Fruit fly (Drosophila melanogaster) whole organism, embryonic: ENCODE data around the gene drm.
A peak's percentile ranks its signal among the peaks of the same experiment; 100 is the strongest.

ENCODE experiments used
- Adf1 ChIP-seq: fragments of 200-800 bp; sonication (Bioruptor generic); IDR thresholded peaks from 2 replicates; pipeline ENCODE4 v1.3.6; 2022; ENCODE audit warnings: missing biosample characterization, missing genetic modification characterization
- Atf-2 ChIP-seq: fragments of 200-800 bp; sonication (Bioruptor generic); optimal IDR thresholded peaks from 2 replicates; lab custom pipeline; 2016; ENCODE audit warnings: missing biosample characterization, missing genetic modification characterization
- B-H1 ChIP-seq: fragments of 200-800 bp; sonication (Bioruptor generic); IDR thresholded peaks from 3 replicates; pipeline ENCODE4 v1.3.6; 2022; ENCODE audit warnings: missing biosample characterization, missing genetic modification characterization
- B-H2 ChIP-seq: fragments of 200-800 bp; sonication (Bioruptor generic); optimal IDR thresholded peaks from 2 replicates; lab custom pipeline; 2018; ENCODE audit warnings: missing biosample characterization, mild to moderate bottlenecking, missing genetic modification characterization
- CG10209 ChIP-seq: fragments of 200-800 bp; sonication (Bioruptor generic); optimal IDR thresholded peaks from 3 replicates; lab custom pipeline; 2017; ENCODE audit warnings: missing biosample characterization, mild to moderate bottlenecking, missing genetic modification characterization, missing genetic modification reagents
- CG10431 ChIP-seq: fragments of 200-800 bp; sonication (Bioruptor generic); optimal IDR thresholded peaks from 3 replicates; lab custom pipeline; 2018; ENCODE audit warnings: missing biosample characterization, mild to moderate bottlenecking, missing genetic modification characterization
- CG1233 ChIP-seq: fragments of 200-800 bp; sonication (Bioruptor generic); optimal IDR thresholded peaks from 4 replicates; lab custom pipeline; 2018; ENCODE audit warnings: missing biosample characterization, mild to moderate bottlenecking, missing genetic modification characterization
- CG13424 ChIP-seq: fragments of 200-800 bp; sonication (Bioruptor generic); optimal IDR thresholded peaks from 2 replicates; lab custom pipeline; 2019; ENCODE audit warnings: missing biosample characterization, mild to moderate bottlenecking, missing genetic modification characterization, moderate library complexity
- CG15011 ChIP-seq: fragments of 200-800 bp; sonication (Bioruptor generic); optimal IDR thresholded peaks from 3 replicates; lab custom pipeline; 2018; ENCODE audit warnings: missing biosample characterization, mild to moderate bottlenecking, missing genetic modification characterization
- CG15479 ChIP-seq: fragments of 200-800 bp; sonication (Bioruptor generic); optimal IDR thresholded peaks from 3 replicates; lab custom pipeline; 2019; ENCODE audit warnings: missing biosample characterization, mild to moderate bottlenecking, missing genetic modification characterization, moderate library complexity
- CG17385 ChIP-seq: fragments of 200-800 bp; sonication (Bioruptor generic); optimal IDR thresholded peaks from 3 replicates; lab custom pipeline; 2018; ENCODE audit warnings: missing biosample characterization, mild to moderate bottlenecking, missing genetic modification characterization
- CG17829 ChIP-seq: fragments of 200-800 bp; optimal IDR thresholded peaks from 2 replicates; lab custom pipeline; 2019; ENCODE audit warnings: missing biosample characterization, mild to moderate bottlenecking, missing genetic modification characterization, moderate library complexity
- CG1832 ChIP-seq: fragments of 200-800 bp; sonication (Bioruptor generic); optimal IDR thresholded peaks from 2 replicates; lab custom pipeline; 2017; ENCODE audit warnings: missing biosample characterization, mild to moderate bottlenecking, missing genetic modification characterization, inconsistent platforms
- CG30020 ChIP-seq: fragments of 200-800 bp; optimal IDR thresholded peaks from 2 replicates; lab custom pipeline; 2019; ENCODE audit warnings: missing biosample characterization, mild to moderate bottlenecking, missing genetic modification characterization, moderate library complexity
- CG34224 ChIP-seq: fragments of 200-800 bp; sonication (Bioruptor generic); IDR thresholded peaks from 3 replicates; pipeline ENCODE4 v1.3.6; 2022; ENCODE audit warnings: missing biosample characterization, missing genetic modification characterization; ENCODE audit not compliant: partially characterized antibody
- CG3847 ChIP-seq: fragments of 200-800 bp; sonication (Bioruptor generic); IDR thresholded peaks from 2 replicates; pipeline ENCODE4 v1.3.6; 2022; ENCODE audit warnings: missing biosample characterization, missing genetic modification characterization
- CG4707 ChIP-seq: fragments of 200-800 bp; sonication (Bioruptor generic); optimal IDR thresholded peaks from 2 replicates; lab custom pipeline; 2018; ENCODE audit warnings: missing biosample characterization, mild to moderate bottlenecking, missing genetic modification characterization, moderate library complexity
- CG5245 ChIP-seq: fragments of 200-800 bp; sonication (Bioruptor generic); optimal IDR thresholded peaks from 3 replicates; lab custom pipeline; 2016; ENCODE audit warnings: missing biosample characterization, missing genetic modification characterization
- CG8359 ChIP-seq: fragments of 200-800 bp; sonication (Bioruptor generic); optimal IDR thresholded peaks from 2 replicates; lab custom pipeline; 2017; ENCODE audit warnings: missing biosample characterization, mild to moderate bottlenecking, missing genetic modification characterization, borderline replicate concordance
- CG9609 ChIP-seq: fragments of 200-800 bp; sonication (Bioruptor generic); optimal IDR thresholded peaks from 3 replicates; lab custom pipeline; 2016; ENCODE audit warnings: missing biosample characterization, missing genetic modification characterization
- CG9727 ChIP-seq: fragments of 200-800 bp; sonication (Bioruptor generic); optimal IDR thresholded peaks from 3 replicates; lab custom pipeline; 2017; ENCODE audit warnings: missing biosample characterization, mild to moderate bottlenecking, missing genetic modification characterization
- Dad ChIP-seq: fragments of 200-800 bp; sonication (Bioruptor generic); optimal IDR thresholded peaks from 3 replicates; lab custom pipeline; 2016; ENCODE audit warnings: missing biosample characterization, missing genetic modification characterization
- Eip74EF ChIP-seq, 2 experiments: fragments of 200-800 bp in 1 of 2; fragments of >200 bp in 1 of 2; sonication (Bioruptor generic) in 1 of 2; optimal IDR thresholded peaks; 2 replicates each; lab custom pipeline; 2017 to 2019; ENCODE audit warnings: missing biosample characterization in 2 of 2, missing genetic modification characterization in 2 of 2, mild to moderate bottlenecking in 1 of 2, moderate library complexity in 1 of 2
- HHEX ChIP-seq: fragments of 200-800 bp; sonication (Bioruptor generic); optimal IDR thresholded peaks from 3 replicates; lab custom pipeline; 2017; ENCODE audit warnings: missing biosample characterization, mild to moderate bottlenecking, missing genetic modification characterization, missing genetic modification reagents
- Hmx ChIP-seq: fragments of 200-800 bp; sonication (Bioruptor generic); optimal IDR thresholded peaks from 2 replicates; lab custom pipeline; 2016; ENCODE audit warnings: missing biosample characterization, missing genetic modification characterization
- Lpt ChIP-seq: fragments of >200 bp; optimal IDR thresholded peaks from 2 replicates; lab custom pipeline; 2018; ENCODE audit warnings: missing biosample characterization, missing genetic modification characterization
- bcd ChIP-seq: fragments of 200-800 bp; sonication (Bioruptor generic); optimal IDR thresholded peaks from 2 replicates; lab custom pipeline; 2017; ENCODE audit warnings: missing biosample characterization, mild to moderate bottlenecking, missing genetic modification characterization
- bowl ChIP-seq: fragments of 200-800 bp; sonication (Bioruptor generic); IDR thresholded peaks from 2 replicates; pipeline ENCODE4 v1.3.6; 2022; ENCODE audit warnings: missing biosample characterization, missing genetic modification characterization
- btn ChIP-seq: fragments of 200-800 bp; sonication (Bioruptor generic); optimal IDR thresholded peaks from 2 replicates; lab custom pipeline; 2016; ENCODE audit warnings: missing biosample characterization, missing genetic modification characterization
- cg ChIP-seq: fragments of 200-800 bp; sonication (Bioruptor generic); optimal IDR thresholded peaks from 3 replicates; lab custom pipeline; 2019; ENCODE audit warnings: missing biosample characterization, mild to moderate bottlenecking, missing genetic modification characterization, moderate library complexity
- chm ChIP-seq: fragments of 200-800 bp; sonication (Bioruptor generic); IDR thresholded peaks from 2 replicates; pipeline ENCODE4 v1.3.6; 2022; ENCODE audit warnings: missing biosample characterization, missing genetic modification characterization
- chn ChIP-seq: fragments of 200-800 bp; sonication (Bioruptor generic); optimal IDR thresholded peaks from 2 replicates; lab custom pipeline; 2016; ENCODE audit warnings: missing biosample characterization, missing genetic modification characterization
- ci ChIP-seq: fragments of 200-800 bp; sonication (Bioruptor generic); IDR thresholded peaks from 3 replicates; pipeline ENCODE4 v1.3.6; 2022; ENCODE audit warnings: missing biosample characterization, missing genetic modification characterization
- corto ChIP-seq: fragments of 200-800 bp; sonication (Bioruptor generic); optimal IDR thresholded peaks from 2 replicates; lab custom pipeline; 2016; ENCODE audit warnings: missing biosample characterization, mild to moderate bottlenecking, missing genetic modification characterization, moderate library complexity
- crp ChIP-seq, 2 experiments: fragments of 200-800 bp; sonication (Bioruptor generic); optimal IDR thresholded peaks; 2 replicates in 1 of 2; 3 replicates in 1 of 2; lab custom pipeline; 2017; ENCODE audit warnings: missing biosample characterization in 2 of 2, missing genetic modification characterization in 2 of 2, mild to moderate bottlenecking in 1 of 2, moderate library complexity in 1 of 2
- dmrt11E ChIP-seq: fragments of 200-800 bp; sonication (Bioruptor generic); optimal IDR thresholded peaks from 3 replicates; lab custom pipeline; 2018; ENCODE audit warnings: missing biosample characterization, mild to moderate bottlenecking, missing genetic modification characterization, moderate library complexity
- gem ChIP-seq: fragments of 200-800 bp; sonication (Bioruptor generic); optimal IDR thresholded peaks from 2 replicates; lab custom pipeline; 2019; ENCODE audit warnings: missing biosample characterization, mild to moderate bottlenecking, missing genetic modification characterization, moderate library complexity
- grau ChIP-seq: fragments of 200-800 bp; optimal IDR thresholded peaks from 3 replicates; lab custom pipeline; 2019; ENCODE audit warnings: missing biosample characterization, mild to moderate bottlenecking, missing genetic modification characterization, moderate library complexity
- ham ChIP-seq: fragments of 200-800 bp; sonication (Bioruptor generic); IDR thresholded peaks from 2 replicates; pipeline ENCODE4 v1.3.6; 2022; ENCODE audit warnings: missing biosample characterization, missing genetic modification characterization
- hbn ChIP-seq: fragments of 200-800 bp; sonication (Bioruptor generic); IDR thresholded peaks from 2 replicates; pipeline ENCODE4 v1.3.6; 2022; ENCODE audit warnings: missing biosample characterization, missing genetic modification characterization; ENCODE audit not compliant: partially characterized antibody
- insv ChIP-seq, 2 experiments: fragments of 200-800 bp; sonication (Bioruptor generic); optimal IDR thresholded peaks; 3 replicates each; lab custom pipeline; 2016 to 2018; ENCODE audit warnings: missing biosample characterization in 2 of 2, missing genetic modification characterization in 2 of 2
- pita ChIP-seq: fragments of 200-800 bp; sonication (Bioruptor generic); optimal IDR thresholded peaks from 2 replicates; lab custom pipeline; 2017; ENCODE audit warnings: missing biosample characterization, mild to moderate bottlenecking, missing genetic modification characterization
- ranshi ChIP-seq: fragments of 200-800 bp; sonication (Bioruptor generic); IDR thresholded peaks from 2 replicates; pipeline ENCODE4 v1.3.6; 2022; ENCODE audit warnings: missing biosample characterization, missing genetic modification characterization
- rib ChIP-seq: fragments of 200-800 bp; sonication (Bioruptor generic); IDR thresholded peaks from 2 replicates; pipeline ENCODE4 v1.3.6; 2022; ENCODE audit warnings: missing biosample characterization, missing genetic modification characterization
- sob ChIP-seq: fragments of 200-800 bp; sonication (Bioruptor generic); IDR thresholded peaks from 2 replicates; pipeline ENCODE4 v1.3.6; 2022; ENCODE audit warnings: missing biosample characterization, missing genetic modification characterization
- tgo ChIP-seq: fragments of 200-800 bp; sonication (Bioruptor generic); IDR thresholded peaks from 3 replicates; pipeline ENCODE4 v1.3.6; 2022; ENCODE audit warnings: missing biosample characterization, missing genetic modification characterization
- toy ChIP-seq: fragments of 200-800 bp; sonication (Bioruptor generic); IDR thresholded peaks from 2 replicates; pipeline ENCODE4 v1.3.6; 2022; ENCODE audit warnings: missing biosample characterization, missing genetic modification characterization
- unpg ChIP-seq: fragments of 200-800 bp; sonication (Bioruptor generic); optimal IDR thresholded peaks from 3 replicates; lab custom pipeline; 2018; ENCODE audit warnings: missing biosample characterization, mild to moderate bottlenecking, missing genetic modification characterization, moderate library complexity
- usp ChIP-seq: fragments of >200 bp; optimal IDR thresholded peaks from 2 replicates; lab custom pipeline; 2017; ENCODE audit warnings: missing biosample characterization, missing genetic modification characterization
- zfh2 ChIP-seq: fragments of 200-800 bp; sonication (Bioruptor generic); optimal IDR thresholded peaks from 2 replicates; lab custom pipeline; 2016; ENCODE audit warnings: missing biosample characterization, missing genetic modification characterization

The drm gene

dm6 chr2L:3532973-3533525, 6.0 kb upstream of the drm start (continued):
- TF ChIP-seq chm = 0 out of 2 replicates have a peak, but pooled peaks have one; percentile 49
- TF ChIP-seq grau = peak; percentile 26
- TF ChIP-seq bcd (GFP tag; lab: Kevin White, UChicago) = peak; percentile 8
- peak; percentile 67 for TF ChIP-seq gem (tag; lab: Kevin White, UChicago)
- no peak for TF ChIP-seq Eip74EF (GFP tag; optimal IDR thresholded peaks at IDR 0.05; lab: Kevin White, UChicago)
- TF ChIP-seq HHEX = no peak
- no peak for TF ChIP-seq usp (GFP tag; lab: Kevin White, UChicago)
- peak; percentile 46 for TF ChIP-seq CG1233
- TF ChIP-seq pita (GFP tag; lab: Kevin White, UChicago) = no peak
- TF ChIP-seq CG1832 (GFP tag; lab: Kevin White, UChicago) = no peak
- peak; percentile 40 for TF ChIP-seq Atf-2
- peak; percentile 98 for TF ChIP-seq CG15479
- peak; percentile 82 for TF ChIP-seq dmrt11E (tag; lab: Kevin White, UChicago)
- TF ChIP-seq CG17829 = peak; percentile 76
- TF ChIP-seq CG10431 (GFP tag; lab: Kevin White, UChicago) = no peak
- TF ChIP-seq CG3847 = 0 out of 2 replicates have a peak, but pooled peaks have one; percentile 9
- peak; percentile 33; the same call in 1 of the 2 replicates for TF ChIP-seq ranshi (GFP tag; lab: Robert Waterston, UW)
- peak; percentile 70; the same call in 1 of the 2 replicates for TF ChIP-seq sob (GFP tag; lab: Robert Waterston, UW)
- no peak for TF ChIP-seq CG17385
- TF ChIP-seq CG13424 (tag; lab: Kevin White, UChicago) = peak; percentile 4
- no peak for TF ChIP-seq zfh2 (GFP tag; lab: Kevin White, UChicago)
- no peak for TF ChIP-seq CG30020 (tag; lab: Kevin White, UChicago)
- peak; percentile 15 for TF ChIP-seq Dad (GFP tag; lab: Kevin White, UChicago)
- TF ChIP-seq CG9609 (GFP tag; lab: Kevin White, UChicago) = peak; percentile 56
- TF ChIP-seq B-H2 = no peak
- TF ChIP-seq CG15011 (GFP tag; lab: Kevin White, UChicago) = no peak
- TF ChIP-seq ham (GFP tag; lab: Robert Waterston, UW) = no peak
- no peak for TF ChIP-seq rib (GFP tag; lab: Robert Waterston, UW)
- TF ChIP-seq CG9727 = peak; percentile 85
- no peak for TF ChIP-seq hbn (GFP tag; lab: Robert Waterston, UW)
- TF ChIP-seq CG4707 (GFP tag; lab: Kevin White, UChicago) = peak; percentile 17
- no peak for TF ChIP-seq corto
- TF ChIP-seq insv (GFP tag; optimal IDR thresholded peaks at IDR 0.05; lab: Kevin White, UChicago) = no peak
- peak; percentile 27 for TF ChIP-seq CG10209 (GFP tag; lab: Kevin White, UChicago)
- peak; percentile 58 for TF ChIP-seq CG5245 (GFP tag; lab: Kevin White, UChicago)
- TF ChIP-seq toy (GFP tag; lab: Robert Waterston, UW) = no peak
- no peak for TF ChIP-seq crp (GFP tag; optimal IDR thresholded peaks at IDR 0.05; lab: Kevin White, UChicago)
- peak; percentile 62; the same call in 2 of the 3 replicates for TF ChIP-seq ci (GFP tag; lab: Robert Waterston, UW)
- TF ChIP-seq Lpt (GFP tag; lab: Kevin White, UChicago) = no peak
- TF ChIP-seq Adf1 (GFP tag; lab: Robert Waterston, UW) = no peak
- TF ChIP-seq chn (GFP tag; lab: Kevin White, UChicago) = peak; percentile 52
- peak; percentile 56 for TF ChIP-seq unpg
- peak; percentile 40 for TF ChIP-seq btn (GFP tag; lab: Kevin White, UChicago)
- TF ChIP-seq CG8359 = no peak
- TF ChIP-seq cg (GFP tag; lab: Kevin White, UChicago) = no peak
- no peak for TF ChIP-seq CG34224
- TF ChIP-seq tgo (GFP tag; lab: Robert Waterston, UW) = no peak; the same call in 2 of the 3 replicates
- no peak for TF ChIP-seq B-H1
- TF ChIP-seq Hmx (GFP tag; lab: Kevin White, UChicago) = no peak
- TF ChIP-seq bowl (GFP tag; lab: Robert Waterston, UW) = no peak
